Worm (Caenorhabditis elegans) whole organism, L3 larva: ENCODE measurements around the gene lsy-12.

Experiments used
- hmg-11 ChIP-seq: sonication (generic microtip); optimal IDR thresholded peaks from 2 replicates; lab custom pipeline; 2016; ENCODE audit warnings: missing genetic modification characterization, missing compliant biosample characterization
- jun-1 ChIP-seq: fragments of 150-350 bp; optimal IDR thresholded peaks from 2 replicates; lab custom pipeline; 2014; ENCODE audit warnings: missing biosample characterization, missing genetic modification reagents, missing genetic modification characterization

DNA sequence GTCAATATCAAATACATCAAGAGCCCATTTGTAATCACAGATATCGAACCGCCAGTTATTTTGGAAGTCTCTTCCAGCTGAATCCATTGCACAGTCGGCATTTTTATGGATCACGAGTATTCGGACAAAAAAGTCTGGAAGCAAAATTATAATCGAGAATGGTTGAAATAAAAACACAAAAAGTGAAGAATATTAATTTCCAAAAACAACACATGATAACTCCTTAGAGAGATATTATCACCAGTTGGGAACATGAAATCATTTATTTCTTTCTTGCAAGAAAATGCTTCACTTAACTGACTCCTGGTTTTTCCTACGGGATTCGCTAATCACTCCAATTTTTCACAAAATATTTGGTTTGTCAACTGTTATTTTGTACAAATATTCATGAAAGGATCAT, 35.6 kb downstream of the lsy-12 start, which contains the start of gene str-2:
- TF ChIP-seq hmg-11 (tag; lab: Kevin White, UChicago), result no peak
- TF ChIP-seq jun-1 (tag; lab: Kevin White, UChicago), result no peak
